Fruit fly (Drosophila melanogaster) whole organism, adult: ENCODE data around the gene mah.

Experiments
- CG11617 ChIP-seq: fragments of 200-800 bp; sonication (Bioruptor generic); optimal IDR thresholded peaks from 2 replicates; lab custom pipeline; 2017; ENCODE audit warnings: mild to moderate bottlenecking, missing biosample characterization, missing genetic modification reagents, missing genetic modification characterization
- CG12768 ChIP-seq: fragments of 200-800 bp; sonication (Bioruptor generic); optimal IDR thresholded peaks from 2 replicates; lab custom pipeline; 2017; ENCODE audit warnings: missing biosample characterization, missing genetic modification characterization, mild to moderate bottlenecking, moderate library complexity, missing genetic modification reagents
- CG14711 ChIP-seq: fragments of 200-800 bp; sonication (Bioruptor generic); optimal IDR thresholded peaks from 2 replicates; lab custom pipeline; 2018; ENCODE audit warnings: missing biosample characterization, mild to moderate bottlenecking, missing genetic modification characterization, moderate library complexity
- CG1620 ChIP-seq: fragments of 200-800 bp; sonication (Bioruptor generic); optimal IDR thresholded peaks from 2 replicates; lab custom pipeline; 2016; ENCODE audit warnings: missing biosample characterization, missing genetic modification characterization
- CG33017 ChIP-seq: fragments of 200-800 bp; sonication (Bioruptor generic); optimal IDR thresholded peaks from 2 replicates; lab custom pipeline; 2018; ENCODE audit warnings: missing biosample characterization, mild to moderate bottlenecking, missing genetic modification characterization, moderate library complexity
- CG5204 ChIP-seq: fragments of 200-800 bp; sonication (Bioruptor generic); optimal IDR thresholded peaks from 2 replicates; lab custom pipeline; 2016; ENCODE audit warnings: missing biosample characterization, missing genetic modification characterization
- CG7045 ChIP-seq: fragments of 200-800 bp; sonication (Bioruptor generic); optimal IDR thresholded peaks from 2 replicates; lab custom pipeline; 2017; ENCODE audit warnings: missing biosample characterization, mild to moderate bottlenecking, missing genetic modification characterization
- CG7101 ChIP-seq: fragments of 200-800 bp; sonication (Bioruptor generic); optimal IDR thresholded peaks from 2 replicates; lab custom pipeline; 2018; ENCODE audit warnings: missing biosample characterization, mild to moderate bottlenecking, missing genetic modification characterization, moderate library complexity
- Clk ChIP-seq: fragments of 200-800 bp; sonication (Bioruptor generic); optimal IDR thresholded peaks from 2 replicates; lab custom pipeline; 2017; ENCODE audit warnings: missing biosample characterization, missing genetic modification characterization
- Crg-1 ChIP-seq: fragments of 200-800 bp; sonication (Bioruptor generic); optimal IDR thresholded peaks from 2 replicates; lab custom pipeline; 2016; ENCODE audit warnings: missing biosample characterization, missing genetic modification characterization
- Hr96 ChIP-seq: fragments of 200-800 bp; sonication (Bioruptor generic); optimal IDR thresholded peaks from 2 replicates; lab custom pipeline; 2016; ENCODE audit warnings: missing biosample characterization, missing genetic modification characterization
- Mnt ChIP-seq: fragments of 200-800 bp; sonication (Bioruptor generic); optimal IDR thresholded peaks from 2 replicates; lab custom pipeline; 2016; ENCODE audit warnings: missing biosample characterization, mild to moderate bottlenecking, missing genetic modification characterization
- bab1 ChIP-seq: fragments of 200-800 bp; sonication (Bioruptor generic); optimal IDR thresholded peaks from 3 replicates; lab custom pipeline; 2019; ENCODE audit warnings: missing biosample characterization, mild to moderate bottlenecking, missing genetic modification characterization, moderate library complexity
- cic ChIP-seq: fragments of 200-800 bp; sonication (Bioruptor generic); optimal IDR thresholded peaks from 2 replicates; lab custom pipeline; 2017; ENCODE audit warnings: missing biosample characterization, mild to moderate bottlenecking, missing genetic modification characterization, moderate library complexity
- cnc ChIP-seq, 2 experiments: fragments of >200 bp; optimal IDR thresholded peaks; 2 replicates each; lab custom pipeline; 2017
- kay ChIP-seq: fragments of 200-800 bp; sonication (Bioruptor generic); peaks from one replicate; lab custom pipeline; 2016; ENCODE audit warnings: missing biosample characterization, missing genetic modification characterization, borderline replicate concordance
- ovo ChIP-seq: fragments of 200-800 bp; sonication (Bioruptor generic); optimal IDR thresholded peaks from 2 replicates; lab custom pipeline; 2016; ENCODE audit warnings: missing biosample characterization, missing genetic modification characterization
- pad ChIP-seq: fragments of 200-800 bp; sonication (Bioruptor generic); optimal IDR thresholded peaks from 3 replicates; lab custom pipeline; 2017; ENCODE audit warnings: missing biosample characterization, missing genetic modification characterization, mild to moderate bottlenecking, moderate library complexity, missing genetic modification reagents
- tj ChIP-seq: fragments of 200-800 bp; sonication (Bioruptor generic); optimal IDR thresholded peaks from 3 replicates; lab custom pipeline; 2017; ENCODE audit warnings: missing biosample characterization, mild to moderate bottlenecking, missing genetic modification characterization, moderate library complexity
- toe ChIP-seq: fragments of 200-800 bp; sonication (Bioruptor generic); optimal IDR thresholded peaks from 2 replicates; lab custom pipeline; 2016; ENCODE audit warnings: missing biosample characterization, missing genetic modification characterization

Gene mah

dm6 chr3R:24934542-24934941 lies 12.9 kb upstream of the mah start:
- no peak for TF ChIP-seq Crg-1 (GFP tag; lab: Kevin White, UChicago)
- TF ChIP-seq cnc (optimal IDR thresholded peaks at IDR 0.05; lab: Kevin White, UChicago) = no peak
- TF ChIP-seq ovo (GFP tag; lab: Kevin White, UChicago) = no peak
- no peak for TF ChIP-seq bab1 (GFP tag; lab: Kevin White, UChicago)
- TF ChIP-seq CG12768 (GFP tag; lab: Kevin White, UChicago) = no peak
- no peak for TF ChIP-seq pad (GFP tag; lab: Kevin White, UChicago)
- no peak for TF ChIP-seq cic (GFP tag; lab: Kevin White, UChicago)
- TF ChIP-seq CG7101 (tag; lab: Kevin White, UChicago) = no peak
- TF ChIP-seq CG14711 (tag; lab: Kevin White, UChicago) = no peak

DNA sequence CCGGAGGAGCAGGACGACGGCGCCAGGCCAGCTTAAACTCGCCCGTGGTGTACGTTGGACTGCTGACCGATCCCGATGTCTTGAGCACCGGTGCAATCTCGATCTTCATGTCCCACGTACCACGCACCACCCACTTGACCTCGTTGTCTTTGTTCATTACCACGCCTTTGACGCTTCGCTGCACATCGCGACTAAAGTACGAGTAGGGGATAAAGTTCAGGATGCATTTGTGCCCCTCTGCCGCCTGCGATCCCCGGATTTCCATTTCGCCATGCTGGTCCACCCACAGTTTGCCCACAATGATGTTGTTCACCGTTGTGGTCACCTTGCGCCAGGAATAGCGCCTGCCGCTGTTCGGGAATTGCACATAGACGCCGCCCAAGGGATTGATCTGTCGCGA lies 11.7 kb upstream of the mah start:
- TF ChIP-seq Crg-1 (GFP tag; lab: Kevin White, UChicago) (no peak), cic (GFP tag; lab: Kevin White, UChicago) (no peak), CG12768 (GFP tag; lab: Kevin White, UChicago) (no peak), ovo (GFP tag; lab: Kevin White, UChicago) (no peak), CG33017 (tag; lab: Kevin White, UChicago) (no peak), toe (GFP tag; lab: Kevin White, UChicago) (no peak), bab1 (GFP tag; lab: Kevin White, UChicago) (no peak)

DNA sequence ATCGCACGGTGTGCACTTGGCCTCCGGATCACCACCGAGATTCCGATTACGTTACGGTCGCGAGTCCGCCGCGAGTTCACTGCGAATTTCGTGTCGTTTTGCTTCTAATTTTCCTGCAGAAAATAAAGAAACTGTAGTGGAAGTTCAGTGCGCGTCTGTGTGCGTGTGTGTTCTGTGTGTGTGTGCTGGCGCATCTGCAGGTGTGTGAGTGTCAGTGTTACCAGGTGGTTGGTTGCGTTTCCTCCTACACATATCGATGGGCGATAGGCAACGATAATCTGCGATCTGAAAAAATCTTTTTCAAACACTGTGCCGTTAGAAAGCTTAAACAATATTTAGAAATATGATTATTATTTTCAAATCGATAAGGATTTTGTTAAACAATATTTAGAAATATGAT lies 9.4 kb upstream of the mah start, which contains the start of gene Osbp:
Osbp (minus strand) TSS at position 174 of the 400 bp plus-strand sequence.
- TF ChIP-seq bab1 (GFP tag; lab: Kevin White, UChicago) (peak; percentile 47), pad (GFP tag; lab: Kevin White, UChicago) (peak; percentile 13), CG7101 (tag; lab: Kevin White, UChicago) (peak; percentile 4), CG7045 (GFP tag; lab: Kevin White, UChicago) (no peak), Hr96 (GFP tag; lab: Kevin White, UChicago) (no peak), Mnt (peak; percentile 37), CG12768 (GFP tag; lab: Kevin White, UChicago) (peak; percentile 1), CG11617 (no peak), CG14711 (tag; lab: Kevin White, UChicago) (peak; percentile 24), CG33017 (tag; lab: Kevin White, UChicago) (no peak), tj (GFP tag; lab: Kevin White, UChicago) (no peak), cnc (optimal IDR thresholded peaks at IDR 0.05; lab: Kevin White, UChicago) (no peak), toe (GFP tag; lab: Kevin White, UChicago) (no peak)

DNA sequence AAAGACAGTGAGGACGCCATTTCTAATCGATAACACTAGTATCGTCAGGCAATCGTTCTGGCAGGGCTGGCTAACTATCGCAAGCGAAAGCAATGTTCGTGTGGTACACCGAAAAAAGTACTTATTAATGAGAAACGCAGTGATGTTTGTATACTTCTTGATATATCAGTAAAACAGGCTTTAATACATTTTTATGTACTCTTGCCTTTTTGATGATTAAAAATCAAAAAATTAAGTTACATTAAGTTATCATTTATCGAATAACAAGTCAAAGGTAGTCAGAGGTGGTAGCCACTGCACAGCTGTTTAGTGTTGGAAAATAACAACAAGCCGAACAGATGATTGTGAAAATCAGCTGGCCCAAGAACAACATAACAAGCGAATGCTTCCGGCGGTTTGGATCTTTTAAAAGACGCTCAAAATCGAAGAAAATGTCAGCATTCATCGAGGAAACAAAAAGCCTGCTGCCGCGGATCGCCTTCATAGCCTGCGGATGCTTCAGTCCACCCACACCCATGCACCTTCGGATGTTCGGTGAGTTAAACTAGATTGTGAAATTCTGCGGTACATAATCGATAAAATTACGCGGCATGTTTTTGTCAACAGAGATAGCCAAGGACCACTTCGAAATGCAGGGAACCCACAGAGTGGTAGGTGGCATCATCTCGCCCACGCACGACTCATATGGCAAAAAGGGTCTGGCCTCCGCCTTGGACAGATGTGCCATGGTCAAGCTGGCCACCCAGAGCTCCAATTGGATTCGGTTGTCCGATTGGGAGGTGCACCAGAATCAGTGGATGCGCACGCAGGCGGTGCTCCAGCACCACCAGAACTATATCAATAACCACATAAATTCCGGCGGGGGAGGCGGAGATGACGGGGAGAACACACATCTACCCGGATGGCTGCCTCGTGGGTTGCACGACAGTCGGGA lies 2.2 kb upstream of the mah start, which contains the start of the genes ssh and Nmnat:
ssh (minus strand) TSS at position 37 of the 934 bp plus-strand sequence.
Nmnat (plus strand) TSS at position 318 of the 934 bp plus-strand sequence.
- peak; percentile 69 for TF ChIP-seq toe (GFP tag; lab: Kevin White, UChicago)
- peak; percentile 53 for TF ChIP-seq Hr96 (GFP tag; lab: Kevin White, UChicago)
- TF ChIP-seq CG14711 (tag; lab: Kevin White, UChicago) = peak; percentile 38
- peak; percentile 50 for TF ChIP-seq CG1620 (GFP tag; lab: Kevin White, UChicago)
- peak; percentile 31 for TF ChIP-seq CG7045 (GFP tag; lab: Kevin White, UChicago)
- no peak for TF ChIP-seq kay (GFP tag; lab: Kevin White, UChicago)
- TF ChIP-seq Crg-1 (GFP tag; lab: Kevin White, UChicago) = peak; percentile 58
- peak; percentile 55 for TF ChIP-seq pad (GFP tag; lab: Kevin White, UChicago)
- TF ChIP-seq Mnt = peak; percentile 34
- peak; percentile 63 for TF ChIP-seq CG11617
- peak; percentile 53 for TF ChIP-seq CG7101 (tag; lab: Kevin White, UChicago)
- no peak for TF ChIP-seq cnc (optimal IDR thresholded peaks at IDR 0.05; lab: Kevin White, UChicago)
- TF ChIP-seq CG12768 (GFP tag; lab: Kevin White, UChicago) = no peak
- TF ChIP-seq CG5204 (GFP tag; lab: Kevin White, UChicago) = peak; percentile 71
- peak; percentile 81 for TF ChIP-seq bab1 (GFP tag; lab: Kevin White, UChicago)
- TF ChIP-seq Clk (GFP tag; lab: Kevin White, UChicago) = no peak
- TF ChIP-seq tj (GFP tag; lab: Kevin White, UChicago) = peak; percentile 13

- TF ChIP-seq CG5204 (GFP tag; lab: Kevin White, UChicago) = no peak
- TF ChIP-seq CG1620 (GFP tag; lab: Kevin White, UChicago) = no peak
- no peak for TF ChIP-seq pad (GFP tag; lab: Kevin White, UChicago)
- TF ChIP-seq CG11617 = no peak
- TF ChIP-seq CG7045 (GFP tag; lab: Kevin White, UChicago) = no peak
- no peak for TF ChIP-seq CG14711 (tag; lab: Kevin White, UChicago)
- TF ChIP-seq Hr96 (GFP tag; lab: Kevin White, UChicago) = no peak
- TF ChIP-seq cnc (optimal IDR thresholded peaks at IDR 0.05; lab: Kevin White, UChicago) = no peak
- no peak for TF ChIP-seq toe (GFP tag; lab: Kevin White, UChicago)
- no peak for TF ChIP-seq Mnt
- TF ChIP-seq kay (GFP tag; lab: Kevin White, UChicago) = no peak
- TF ChIP-seq ovo (GFP tag; lab: Kevin White, UChicago) = no peak
- no peak for TF ChIP-seq CG12768 (GFP tag; lab: Kevin White, UChicago)
- no peak for TF ChIP-seq cic (GFP tag; lab: Kevin White, UChicago)
Observed at dm6 chr3R:24953152-24953551, 5.7 kb downstream of the mah start.
